Fruit fly (Drosophila melanogaster): ENCODE data around the gene Lmpt.

DNA sequence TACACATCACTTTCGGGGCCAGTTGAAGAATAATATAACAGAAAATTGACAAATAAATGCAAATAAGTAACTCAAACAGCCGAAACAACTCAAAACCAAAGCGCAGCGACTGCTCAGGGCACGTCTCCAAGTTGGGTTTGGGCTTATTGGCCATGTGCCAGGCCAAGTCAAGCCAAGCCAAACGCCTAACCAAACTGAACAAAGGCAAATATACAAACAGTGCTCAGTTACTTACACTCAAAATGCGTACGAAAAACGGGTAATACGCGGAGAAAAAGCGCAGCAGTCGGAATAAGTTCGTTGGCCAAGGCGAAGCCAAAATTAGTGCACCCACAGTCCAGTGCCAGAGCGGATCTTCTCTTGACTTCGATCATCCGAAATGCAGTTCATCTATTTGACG lies 57.9 kb downstream of the Lmpt start, which contains the start of gene CG13028:
- no peak for TF ChIP-seq kay (GFP tag; ENCODE audit: borderline replicate concordance)
- no peak for TF ChIP-seq CG7045 (GFP tag; optimal IDR thresholded peaks at IDR 0.05)
- no peak for TF ChIP-seq Clk (GFP tag; optimal IDR thresholded peaks at IDR 0.05)
